Worm (Caenorhabditis elegans): Measurements from ENCODE around the gene T16H12.13.
A peak's percentile ranks its signal among the peaks of the same experiment; 100 is the strongest.

T16H12.13 gene

ce11 chrIII:10083242-10083641 is 2.0 kb upstream of the T16H12.13 start, which contains the start of gene T16H12.3:
Gene T16H12.3, minus strand, starts transcription at chrIII:10083292.
- TF ChIP-seq ztf-3 (GFP tag; optimal IDR thresholded peaks at IDR 0.05): no peak
- peak; percentile 38; the same call in 1 of the 2 replicates for TF ChIP-seq madf-6 (GFP tag; IDR thresholded peaks at IDR 0.05)
- TF ChIP-seq unc-62 (GFP tag; optimal IDR thresholded peaks at IDR 0.05): no peak
- peak; percentile 64 for TF ChIP-seq F33H1.4 (GFP tag; IDR thresholded peaks at IDR 0.05)
- TF ChIP-seq lsl-1 (GFP tag; optimal IDR thresholded peaks at IDR 0.05): peak; percentile 67

ce11 chrIII:10085574-10085973 is 371 bp downstream of the T16H12.13 start:
- 0 out of 2 replicates have a peak, but pooled peaks have one; percentile 21 for TF ChIP-seq ztf-28 (GFP tag; IDR thresholded peaks at IDR 0.05)
- no peak for TF ChIP-seq nhr-90 (tag; optimal IDR thresholded peaks at IDR 0.05)
- TF ChIP-seq cebp-1 (GFP tag; IDR thresholded peaks at IDR 0.05): no peak
- TF ChIP-seq cebp-1 (tag; optimal IDR thresholded peaks at IDR 0.05): no peak

ce11 chrIII:10085983-10086382 is 780 bp downstream of the T16H12.13 start, which contains the start of gene T16H12.2:
Gene T16H12.2, plus strand, starts transcription at chrIII:10086283.
- TF ChIP-seq F52B5.7 (tag; optimal IDR thresholded peaks at IDR 0.05) (no peak), nfya-1 (tag; optimal IDR thresholded peaks at IDR 0.05; ENCODE audit: borderline replicate concordance, insufficient read depth) (no peak), madf-3 (GFP tag; IDR thresholded peaks at IDR 0.05) (no peak)

- peak; percentile 36 for TF ChIP-seq lsl-1 (GFP tag; optimal IDR thresholded peaks at IDR 0.05)
- peak; percentile 73 for TF ChIP-seq F33H1.4 (GFP tag; IDR thresholded peaks at IDR 0.05)
- peak; percentile 71 for TF ChIP-seq efl-1 (GFP tag; optimal IDR thresholded peaks at IDR 0.05)
- TF ChIP-seq C17E4.6 (GFP tag; IDR thresholded peaks at IDR 0.05): no peak
- TF ChIP-seq madf-8 (GFP tag; conservative IDR thresholded peaks at IDR 0.05): 0 out of 2 replicates have a peak, but pooled peaks have one; percentile 7
- TF ChIP-seq ceh-91 (GFP tag; IDR thresholded peaks at IDR 0.05): no peak
- peak; percentile 33; the same call in 1 of the 2 replicates for TF ChIP-seq madf-6 (GFP tag; IDR thresholded peaks at IDR 0.05)
- no peak for TF ChIP-seq fkh-3 (tag; optimal IDR thresholded peaks at IDR 0.05)
These were observed 3.3 kb downstream of the T16H12.13 start, which contains the start of gene hal-2 for ce11 chrIII:10088508-10088981. Gene hal-2, minus strand, starts transcription at chrIII:10088931.

DNA sequence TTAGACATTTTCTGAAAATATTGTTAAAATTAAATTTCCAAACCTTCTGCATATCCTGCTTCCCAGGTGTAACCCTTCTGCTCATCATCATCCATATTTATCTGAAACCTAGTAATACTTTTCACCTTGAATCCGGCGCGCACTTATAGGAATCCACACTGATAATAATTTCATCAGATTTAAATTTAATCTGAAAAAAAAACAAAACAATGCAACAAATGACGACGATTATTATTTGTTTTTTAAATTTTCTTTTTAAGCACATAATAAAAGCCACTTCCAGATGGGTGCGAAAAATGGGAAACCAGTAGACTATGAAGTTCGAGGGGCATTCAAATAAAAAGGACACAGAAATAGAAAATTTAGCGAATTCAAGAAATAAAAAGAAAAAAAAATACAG is 5.5 kb downstream of the T16H12.13 start, which contains the start of gene gtf-2H2C:
TSS of gene gtf-2H2C (minus strand) at position 101 of the 400 bp plus-strand sequence.
- no peak for TF ChIP-seq unc-130 (GFP tag; optimal IDR thresholded peaks at IDR 0.05)
- no peak for TF ChIP-seq snpc-3.4 (tag; optimal IDR thresholded peaks at IDR 0.05)
- no peak for TF ChIP-seq efl-1 (GFP tag; optimal IDR thresholded peaks at IDR 0.05)
- TF ChIP-seq madf-6 (GFP tag; IDR thresholded peaks at IDR 0.05): peak; percentile 44; the same call in 1 of the 2 replicates
- no peak for TF ChIP-seq lsl-1 (GFP tag; optimal IDR thresholded peaks at IDR 0.05)
- TF ChIP-seq athp-1 (tag; optimal IDR thresholded peaks at IDR 0.05): no peak
- no peak for TF ChIP-seq sdz-38 (tag; optimal IDR thresholded peaks at IDR 0.05)
- no peak for TF ChIP-seq egl-18 (GFP tag; IDR thresholded peaks at IDR 0.05)
- TF ChIP-seq aptf-3 (GFP tag; IDR thresholded peaks at IDR 0.05): no peak
- TF ChIP-seq F57C9.4 (tag; optimal IDR thresholded peaks at IDR 0.05): no peak
- TF ChIP-seq nhr-27 (tag; optimal IDR thresholded peaks at IDR 0.05): no peak
- TF ChIP-seq bed-1 (GFP tag; IDR thresholded peaks at IDR 0.05): no peak
- 0 out of 2 replicates have a peak, but pooled peaks have one; percentile 27 for TF ChIP-seq Y79H2A.3 (GFP tag; conservative IDR thresholded peaks at IDR 0.05)
- no peak for TF ChIP-seq ceh-91 (GFP tag; IDR thresholded peaks at IDR 0.05)
- TF ChIP-seq mxl-1 (tag; optimal IDR thresholded peaks at IDR 0.05): no peak
- no peak for TF ChIP-seq cebp-1 (GFP tag; IDR thresholded peaks at IDR 0.05)
- TF ChIP-seq cebp-1 (tag; optimal IDR thresholded peaks at IDR 0.05): peak; percentile 18
- TF ChIP-seq unc-62 (GFP tag; optimal IDR thresholded peaks at IDR 0.05): no peak
- 0 out of 2 replicates have a peak, but pooled peaks have one; percentile 9 for TF ChIP-seq B0336.3 (GFP tag; IDR thresholded peaks at IDR 0.05)
- no peak for TF ChIP-seq rpc-1 (optimal IDR thresholded peaks at IDR 0.05)
- no peak for TF ChIP-seq rpc-1 (tag; optimal IDR thresholded peaks at IDR 0.05)
- TF ChIP-seq snpc-4 (GFP tag; optimal IDR thresholded peaks at IDR 0.05): no peak
- TF ChIP-seq snpc-4 (tag; optimal IDR thresholded peaks at IDR 0.05): no peak
- no peak for TF ChIP-seq F23B12.7 (tag; optimal IDR thresholded peaks at IDR 0.05; ENCODE audit: insufficient read depth)
- TF ChIP-seq ceh-100 (GFP tag; IDR thresholded peaks at IDR 0.05): no peak
- TF ChIP-seq repo-1 (tag; optimal IDR thresholded peaks at IDR 0.05): no peak
- TF ChIP-seq B0035.1 (tag; optimal IDR thresholded peaks at IDR 0.05): no peak
- no peak for TF ChIP-seq cebp-2 (GFP tag; IDR thresholded peaks at IDR 0.05)
- TF ChIP-seq K12H6.12 (tag; optimal IDR thresholded peaks at IDR 0.05): no peak

Measured in whole organism, young adult.